Fruit fly (Drosophila melanogaster) whole organism, embryonic: ENCODE data around the gene CG33703.

Source experiments
- Abd-B ChIP-seq: fragments of 200-800 bp; sonication (Bioruptor generic); optimal IDR thresholded peaks from 2 replicates; lab custom pipeline; 2018; ENCODE audit warnings: missing biosample characterization, mild to moderate bottlenecking, missing genetic modification characterization, moderate library complexity
- CG10431 ChIP-seq: fragments of 200-800 bp; sonication (Bioruptor generic); optimal IDR thresholded peaks from 3 replicates; lab custom pipeline; 2018; ENCODE audit warnings: missing biosample characterization, mild to moderate bottlenecking, missing genetic modification characterization
- CG11085 ChIP-seq: fragments of 200-800 bp; sonication (Bioruptor generic); IDR thresholded peaks from 2 replicates; pipeline ENCODE4 v1.3.6; 2022; ENCODE audit warnings: missing biosample characterization, missing genetic modification characterization
- CG12219 ChIP-seq: fragments of 200-800 bp; sonication (Bioruptor generic); optimal IDR thresholded peaks from 3 replicates; lab custom pipeline; 2018; ENCODE audit warnings: missing biosample characterization, mild to moderate bottlenecking, missing genetic modification characterization
- CG13296 ChIP-seq: fragments of 200-800 bp; sonication (Bioruptor generic); optimal IDR thresholded peaks from 3 replicates; lab custom pipeline; 2018; ENCODE audit warnings: missing biosample characterization, mild to moderate bottlenecking, missing genetic modification characterization
- CG13624 ChIP-seq: fragments of 200-800 bp; sonication (Bioruptor generic); optimal IDR thresholded peaks from 2 replicates; lab custom pipeline; 2016; ENCODE audit warnings: missing biosample characterization, missing genetic modification characterization
- CG15011 ChIP-seq: fragments of 200-800 bp; sonication (Bioruptor generic); optimal IDR thresholded peaks from 3 replicates; lab custom pipeline; 2018; ENCODE audit warnings: missing biosample characterization, mild to moderate bottlenecking, missing genetic modification characterization
- CG1529 ChIP-seq: fragments of 200-800 bp; sonication (Bioruptor generic); optimal IDR thresholded peaks from 3 replicates; lab custom pipeline; 2018; ENCODE audit warnings: missing biosample characterization, missing genetic modification characterization
- CG15479 ChIP-seq: fragments of 200-800 bp; sonication (Bioruptor generic); optimal IDR thresholded peaks from 3 replicates; lab custom pipeline; 2019; ENCODE audit warnings: missing biosample characterization, mild to moderate bottlenecking, missing genetic modification characterization, moderate library complexity
- CG1832 ChIP-seq: fragments of 200-800 bp; sonication (Bioruptor generic); optimal IDR thresholded peaks from 2 replicates; lab custom pipeline; 2017; ENCODE audit warnings: missing biosample characterization, mild to moderate bottlenecking, missing genetic modification characterization, inconsistent platforms
- CG2199 ChIP-seq: fragments of 200-800 bp; sonication (Bioruptor generic); IDR thresholded peaks from 3 replicates; pipeline ENCODE4 v1.3.6; 2022; ENCODE audit warnings: missing biosample characterization, missing genetic modification characterization
- CG31224 ChIP-seq: fragments of 200-800 bp; sonication (Bioruptor generic); IDR thresholded peaks from 2 replicates; pipeline ENCODE4 v1.3.6; 2022; ENCODE audit warnings: missing biosample characterization, missing genetic modification characterization
- CG4328 ChIP-seq: fragments of 200-800 bp; sonication (Bioruptor generic); optimal IDR thresholded peaks from 3 replicates; lab custom pipeline; 2017; ENCODE audit warnings: missing biosample characterization, missing genetic modification reagents, missing genetic modification characterization
- CG5180 ChIP-seq: fragments of 200-800 bp; sonication (Bioruptor generic); optimal IDR thresholded peaks from 3 replicates; lab custom pipeline; 2017; ENCODE audit warnings: missing biosample characterization, missing genetic modification characterization, mild to moderate bottlenecking, moderate library complexity, missing genetic modification reagents
- CG6813 ChIP-seq: fragments of 200-800 bp; sonication (Bioruptor generic); optimal IDR thresholded peaks from 2 replicates; lab custom pipeline; 2017; ENCODE audit warnings: missing biosample characterization, missing genetic modification characterization, mild to moderate bottlenecking, moderate library complexity, missing genetic modification reagents
- CG7556 ChIP-seq: fragments of 200-800 bp; sonication (Bioruptor generic); optimal IDR thresholded peaks from 2 replicates; lab custom pipeline; 2017; ENCODE audit warnings: missing biosample characterization, mild to moderate bottlenecking, missing genetic modification characterization
- CG7987 ChIP-seq: fragments of 200-800 bp; sonication (Bioruptor generic); optimal IDR thresholded peaks from 2 replicates; lab custom pipeline; 2018; ENCODE audit warnings: missing biosample characterization, mild to moderate bottlenecking, missing genetic modification characterization, moderate library complexity
- CG8765 ChIP-seq: fragments of 200-800 bp; sonication (Bioruptor generic); IDR thresholded peaks from 2 replicates; pipeline ENCODE4 v1.3.6; 2022; ENCODE audit warnings: missing biosample characterization, missing genetic modification characterization
- CG9727 ChIP-seq: fragments of 200-800 bp; sonication (Bioruptor generic); optimal IDR thresholded peaks from 3 replicates; lab custom pipeline; 2017; ENCODE audit warnings: missing biosample characterization, mild to moderate bottlenecking, missing genetic modification characterization
- CTCF ChIP-seq: fragments of 200-800 bp; sonication (Bioruptor generic); optimal IDR thresholded peaks from 2 replicates; lab custom pipeline; 2017; ENCODE audit warnings: missing biosample characterization, mild to moderate bottlenecking, missing genetic modification characterization, moderate library complexity
- Dbx ChIP-seq: fragments of 200-800 bp; sonication (Bioruptor generic); IDR thresholded peaks from 3 replicates; pipeline ENCODE4 v1.3.6; 2022; ENCODE audit warnings: missing biosample characterization, missing genetic modification characterization
- Dek ChIP-seq: fragments of 200-800 bp; sonication (Bioruptor generic); optimal IDR thresholded peaks from 3 replicates; lab custom pipeline; 2019; ENCODE audit warnings: missing biosample characterization, mild to moderate bottlenecking, missing genetic modification characterization, moderate library complexity
- ERR ChIP-seq: fragments of 200-800 bp; sonication (Bioruptor generic); optimal IDR thresholded peaks from 2 replicates; lab custom pipeline; 2016; ENCODE audit warnings: missing biosample characterization, missing genetic modification characterization
- Eip74EF ChIP-seq, 2 experiments: fragments of 200-800 bp in 1 of 2; fragments of >200 bp in 1 of 2; sonication (Bioruptor generic) in 1 of 2; optimal IDR thresholded peaks; 2 replicates each; lab custom pipeline; 2017 to 2019; ENCODE audit warnings: missing biosample characterization in 2 of 2, missing genetic modification characterization in 2 of 2, mild to moderate bottlenecking in 1 of 2, moderate library complexity in 1 of 2
- Elba2 ChIP-seq: fragments of 200-800 bp; sonication (Bioruptor generic); optimal IDR thresholded peaks from 3 replicates; lab custom pipeline; 2016; ENCODE audit warnings: missing biosample characterization, missing genetic modification characterization
- HLH3B ChIP-seq: fragments of 200-800 bp; sonication (Bioruptor generic); IDR thresholded peaks from 2 replicates; pipeline ENCODE4 v1.3.6; 2022; ENCODE audit warnings: missing biosample characterization, missing genetic modification characterization
- Hr78 ChIP-seq, 2 experiments: fragments of 200-800 bp in 1 of 2; fragments of >200 bp in 1 of 2; sonication (Bioruptor generic) in 1 of 2; optimal IDR thresholded peaks; 2 replicates each; lab custom pipeline; 2017 to 2019; ENCODE audit warnings: missing biosample characterization in 2 of 2, missing genetic modification characterization in 2 of 2, mild to moderate bottlenecking in 1 of 2, moderate library complexity in 1 of 2
- Ssrp ChIP-seq: fragments of 200-800 bp; sonication (Bioruptor generic); optimal IDR thresholded peaks from 2 replicates; lab custom pipeline; 2018; ENCODE audit warnings: missing biosample characterization, mild to moderate bottlenecking, missing genetic modification characterization, moderate library complexity
- al ChIP-seq: fragments of 200-800 bp; sonication (Bioruptor generic); IDR thresholded peaks from 2 replicates; pipeline ENCODE4 v1.3.6; 2022; ENCODE audit warnings: missing biosample characterization, missing genetic modification characterization
- aop ChIP-seq: fragments of 200-800 bp; sonication (Bioruptor generic); IDR thresholded peaks from 2 replicates; pipeline ENCODE4 v1.3.6; 2022; ENCODE audit warnings: missing biosample characterization, missing genetic modification characterization
- ase ChIP-seq: fragments of 200-800 bp; sonication (Bioruptor generic); IDR thresholded peaks from 3 replicates; pipeline ENCODE4 v1.3.6; 2022; ENCODE audit warnings: missing biosample characterization, missing genetic modification characterization
- br ChIP-seq: fragments of >200 bp; optimal IDR thresholded peaks from 2 replicates; lab custom pipeline; 2017
- btn ChIP-seq: fragments of 200-800 bp; sonication (Bioruptor generic); optimal IDR thresholded peaks from 2 replicates; lab custom pipeline; 2016; ENCODE audit warnings: missing biosample characterization, missing genetic modification characterization
- ci ChIP-seq: fragments of 200-800 bp; sonication (Bioruptor generic); IDR thresholded peaks from 3 replicates; pipeline ENCODE4 v1.3.6; 2022; ENCODE audit warnings: missing biosample characterization, missing genetic modification characterization
- crol ChIP-seq: fragments of 200-800 bp; sonication (Bioruptor generic); IDR thresholded peaks from 2 replicates; pipeline ENCODE4 v1.3.6; 2022; ENCODE audit warnings: missing biosample characterization, missing genetic modification characterization
- fd102C ChIP-seq: fragments of 200-800 bp; sonication (Bioruptor generic); optimal IDR thresholded peaks from 2 replicates; lab custom pipeline; 2018; ENCODE audit warnings: missing biosample characterization, mild to moderate bottlenecking, missing genetic modification characterization, moderate library complexity
- hkb ChIP-seq, 2 experiments: fragments of 200-800 bp in 1 of 2; fragments of >200 bp in 1 of 2; sonication (Bioruptor generic) in 1 of 2; IDR thresholded peaks in 1 of 2; optimal IDR thresholded peaks in 1 of 2; 2 replicates each; pipeline versions ENCODE4 v1.3.6 to Lab custom; 2017 to 2022; ENCODE audit warnings: missing biosample characterization in 1 of 2, missing genetic modification characterization in 1 of 2
- jumu ChIP-seq: fragments of 200-800 bp; sonication (Bioruptor generic); optimal IDR thresholded peaks from 3 replicates; lab custom pipeline; 2016; ENCODE audit warnings: missing biosample characterization, missing genetic modification characterization
- otp ChIP-seq: fragments of 200-800 bp; sonication (Bioruptor generic); IDR thresholded peaks from 3 replicates; pipeline ENCODE4, ENCODE4 v1.3.6; 2022; ENCODE audit warnings: missing biosample characterization, missing genetic modification characterization
- pho ChIP-seq: fragments of 200-800 bp; sonication (Bioruptor generic); optimal IDR thresholded peaks from 2 replicates; lab custom pipeline; 2016; ENCODE audit warnings: missing biosample characterization, missing genetic modification characterization
- psq ChIP-seq: fragments of 200-800 bp; sonication (Bioruptor generic); optimal IDR thresholded peaks from 2 replicates; lab custom pipeline; 2017; ENCODE audit warnings: missing biosample characterization, missing genetic modification characterization
- repo ChIP-seq: fragments of 200-800 bp; sonication (Bioruptor generic); optimal IDR thresholded peaks from 2 replicates; lab custom pipeline; 2016; ENCODE audit warnings: missing biosample characterization, missing genetic modification characterization
- row ChIP-seq: fragments of 200-800 bp; sonication (Bioruptor generic); IDR thresholded peaks from 3 replicates; pipeline ENCODE4 v1.3.6; 2022; ENCODE audit warnings: missing biosample characterization, missing genetic modification characterization
- sd ChIP-seq: fragments of 200-800 bp; sonication (Bioruptor generic); optimal IDR thresholded peaks from 3 replicates; lab custom pipeline; 2018; ENCODE audit warnings: missing biosample characterization, mild to moderate bottlenecking, missing genetic modification characterization, moderate library complexity
- seq ChIP-seq: fragments of 200-800 bp; sonication (Bioruptor generic); IDR thresholded peaks from 2 replicates; pipeline ENCODE4 v1.3.6; 2022; ENCODE audit warnings: missing biosample characterization, missing genetic modification characterization
- slp2 ChIP-seq: fragments of 200-800 bp; sonication (Bioruptor generic); optimal IDR thresholded peaks from 2 replicates; lab custom pipeline; 2016; ENCODE audit warnings: missing biosample characterization, missing genetic modification characterization
- sob ChIP-seq: fragments of 200-800 bp; sonication (Bioruptor generic); IDR thresholded peaks from 2 replicates; pipeline ENCODE4 v1.3.6; 2022; ENCODE audit warnings: missing biosample characterization, missing genetic modification characterization
- sqz ChIP-seq: fragments of 200-800 bp; sonication (Bioruptor generic); optimal IDR thresholded peaks from 3 replicates; lab custom pipeline; 2018; ENCODE audit warnings: missing biosample characterization, mild to moderate bottlenecking, missing genetic modification characterization
- stwl ChIP-seq: fragments of 200-800 bp; sonication (Bioruptor generic); optimal IDR thresholded peaks from 3 replicates; lab custom pipeline; 2018; ENCODE audit warnings: missing biosample characterization, mild to moderate bottlenecking, missing genetic modification characterization, moderate library complexity

The CG33703 gene

dm6 chr3L:9511287-9512256 lies 888 bp downstream of the CG33703 start, which contains the start of gene RpS9 (continued):
- TF ChIP-seq jumu (GFP tag; lab: Kevin White, UChicago) = no peak
- TF ChIP-seq aop = no peak
- TF ChIP-seq br (lab: Kevin White, UChicago) = no peak
- TF ChIP-seq CG5180 (GFP tag; lab: Kevin White, UChicago) = peak; percentile 4
- TF ChIP-seq CG31224 (GFP tag; lab: Robert Waterston, UW) = no peak
- TF ChIP-seq sqz (GFP tag; lab: Kevin White, UChicago) = peak; percentile 40
- TF ChIP-seq HLH3B (GFP tag; lab: Robert Waterston, UW) = no peak
- TF ChIP-seq repo (GFP tag; lab: Kevin White, UChicago) = no peak
- no peak for TF ChIP-seq fd102C (GFP tag; lab: Kevin White, UChicago)
- TF ChIP-seq Dbx = 0 out of 3 replicates have a peak, but pooled peaks have one; percentile 41
- TF ChIP-seq CTCF (GFP tag; lab: Kevin White, UChicago) = peak; percentile 81
- TF ChIP-seq Eip74EF (GFP tag; optimal IDR thresholded peaks at IDR 0.05; lab: Kevin White, UChicago) = peak in 1 of 2 experiments; percentile 22
- no peak for TF ChIP-seq otp (GFP tag; lab: Robert Waterston, UW)
- no peak for TF ChIP-seq sd (tag; lab: Kevin White, UChicago)
- no peak for TF ChIP-seq CG7987 (GFP tag; lab: Kevin White, UChicago)
- TF ChIP-seq stwl (tag; lab: Kevin White, UChicago) = peak; percentile 54
- TF ChIP-seq CG12219 = peak; percentile 43
- TF ChIP-seq crol (GFP tag; lab: Robert Waterston, UW) = no peak
- no peak for TF ChIP-seq CG13624 (GFP tag; lab: Kevin White, UChicago)
- peak; percentile 5 for TF ChIP-seq pho (GFP tag; lab: Kevin White, UChicago)
- TF ChIP-seq Ssrp = no peak
- TF ChIP-seq sob = peak; percentile 42; the same call in 1 of the 2 replicates
- no peak for TF ChIP-seq CG10431
- TF ChIP-seq psq = no peak
- no peak for TF ChIP-seq CG1832
- TF ChIP-seq Dek (tag; lab: Kevin White, UChicago) = no peak
- TF ChIP-seq btn (GFP tag; lab: Kevin White, UChicago) = no peak
- no peak for TF ChIP-seq CG1529 (GFP tag; lab: Kevin White, UChicago)
- TF ChIP-seq CG2199 (GFP tag; lab: Robert Waterston, UW) = peak; percentile 61
- no peak for TF ChIP-seq CG15479 (GFP tag; lab: Kevin White, UChicago)
- TF ChIP-seq ase = no peak
- no peak for TF ChIP-seq slp2
- peak; percentile 11 for TF ChIP-seq Abd-B (GFP tag; lab: Kevin White, UChicago)
- no peak for TF ChIP-seq hkb (optimal IDR thresholded peaks at IDR 0.05; lab: Kevin White, UChicago)
- 0 out of 2 replicates have a peak, but pooled peaks have one; percentile 25 for TF ChIP-seq hkb (GFP tag; IDR thresholded peaks at IDR 0.05; lab: Robert Waterston, UW)
- TF ChIP-seq CG8765 (GFP tag; lab: Robert Waterston, UW) = no peak
- no peak for TF ChIP-seq ERR
- TF ChIP-seq seq = no peak
- TF ChIP-seq al (GFP tag; lab: Robert Waterston, UW) = no peak
- TF ChIP-seq Hr78 (GFP tag; optimal IDR thresholded peaks at IDR 0.05; lab: Kevin White, UChicago) = no peak
- peak; percentile 75 for TF ChIP-seq CG13296 (GFP tag; lab: Kevin White, UChicago)
- TF ChIP-seq row = no peak
- TF ChIP-seq CG7556 (GFP tag; lab: Kevin White, UChicago) = no peak
- no peak for TF ChIP-seq CG11085 (GFP tag; lab: Robert Waterston, UW)
- TF ChIP-seq CG4328 (GFP tag; lab: Kevin White, UChicago) = no peak
- TF ChIP-seq CG6813 (GFP tag; lab: Kevin White, UChicago) = no peak
- TF ChIP-seq ci = peak; percentile 49; the same call in 1 of the 3 replicates
- peak; percentile 39 for TF ChIP-seq CG9727 (GFP tag; lab: Kevin White, UChicago)
- TF ChIP-seq CG15011 (GFP tag; lab: Kevin White, UChicago) = no peak
- no peak for TF ChIP-seq Elba2 (GFP tag; lab: Kevin White, UChicago)
